Worm (Caenorhabditis elegans): ENCODE measurements around the gene srg-55.

The srg-55 gene

DNA sequence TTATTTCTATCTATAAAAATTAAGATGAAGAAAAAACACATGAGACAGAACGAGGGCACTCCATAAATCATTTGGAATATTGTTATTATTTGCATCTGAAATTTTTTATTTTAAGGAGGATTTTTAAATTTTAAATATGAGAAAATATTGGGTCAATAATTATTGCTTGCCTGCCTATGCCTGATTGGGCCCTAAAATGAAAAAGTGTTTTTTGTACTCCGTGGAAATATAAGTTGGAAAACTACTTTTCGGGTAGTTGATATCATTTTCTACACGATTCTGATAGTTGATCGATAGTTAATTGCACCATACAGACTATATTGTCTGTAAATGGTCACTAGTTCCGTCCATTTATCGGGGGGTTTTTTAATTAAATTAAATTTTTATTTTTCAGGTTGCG, at the start of gene srg-55:
TSS of gene srg-55 (minus strand) at position 101 of the 400 bp plus-strand sequence.
- TF ChIP-seq flt-1 (GFP tag; IDR thresholded peaks at IDR 0.05), result no peak
- TF ChIP-seq tra-4 (tag; optimal IDR thresholded peaks at IDR 0.05), result no peak
- TF ChIP-seq F13C5.2 (tag; optimal IDR thresholded peaks at IDR 0.05), result no peak
- no peak for TF ChIP-seq tbx-37 (GFP tag; conservative IDR thresholded peaks at IDR 0.05)
- TF ChIP-seq scrt-1 (GFP tag; IDR thresholded peaks at IDR 0.05), result no peak
- no peak for TF ChIP-seq tbx-11 (GFP tag; IDR thresholded peaks at IDR 0.05)
- no peak for TF ChIP-seq ceh-13 (GFP tag; optimal IDR thresholded peaks at IDR 0.05)
- TF ChIP-seq B0310.2 (tag; optimal IDR thresholded peaks at IDR 0.05), result no peak
- TF ChIP-seq hmg-4 (GFP tag; optimal IDR thresholded peaks at IDR 0.05), result no peak
- TF ChIP-seq ceh-36 (tag; optimal IDR thresholded peaks at IDR 0.05), result no peak
- TF ChIP-seq sea-1 (GFP tag; conservative IDR thresholded peaks at IDR 0.05), result no peak
- TF ChIP-seq hmbx-1 (tag; optimal IDR thresholded peaks at IDR 0.05), result no peak
- no peak for TF ChIP-seq hnd-1 (tag; optimal IDR thresholded peaks at IDR 0.05)
- no peak for TF ChIP-seq ets-7 (tag; optimal IDR thresholded peaks at IDR 0.05)
- no peak for TF ChIP-seq ama-1 (optimal IDR thresholded peaks at IDR 0.05)
- TF ChIP-seq aly-1 (tag; optimal IDR thresholded peaks at IDR 0.05), result no peak
- TF ChIP-seq pes-1 (GFP tag; IDR thresholded peaks at IDR 0.05), result no peak

DNA sequence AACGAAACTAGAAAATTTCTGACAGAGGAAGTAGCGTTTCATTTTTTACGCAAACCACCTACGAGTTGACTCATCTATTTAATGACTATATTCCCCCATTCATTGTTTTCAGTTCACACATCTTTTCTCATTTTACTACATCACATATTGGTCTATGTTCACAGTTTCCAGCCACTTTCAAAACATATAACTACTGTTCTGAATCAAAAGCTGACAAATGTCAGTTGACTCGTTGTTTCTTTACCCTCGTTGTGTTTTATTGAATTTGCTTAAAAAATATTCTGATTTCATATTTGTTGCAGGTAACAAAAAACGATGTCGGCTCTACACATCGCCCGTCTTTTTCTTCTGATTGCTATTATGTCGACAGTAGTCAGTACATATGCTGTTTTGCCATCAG, 43.0 kb upstream of the srg-55 start, which contains the start of gene nlp-59:
TSS of gene nlp-59 (plus strand) at position 301 of the 400 bp plus-strand sequence.
- TF ChIP-seq scrt-1 (GFP tag; IDR thresholded peaks at IDR 0.05) (no peak), F13C5.2 (tag; optimal IDR thresholded peaks at IDR 0.05) (no peak), ceh-36 (tag; optimal IDR thresholded peaks at IDR 0.05) (no peak), tra-4 (tag; optimal IDR thresholded peaks at IDR 0.05) (no peak), flt-1 (GFP tag; IDR thresholded peaks at IDR 0.05) (no peak), hnd-1 (tag; optimal IDR thresholded peaks at IDR 0.05) (no peak), sea-1 (GFP tag; conservative IDR thresholded peaks at IDR 0.05) (no peak), hmbx-1 (tag; optimal IDR thresholded peaks at IDR 0.05) (no peak), pes-1 (GFP tag; IDR thresholded peaks at IDR 0.05) (no peak), ama-1 (optimal IDR thresholded peaks at IDR 0.05) (no peak), ceh-13 (GFP tag; optimal IDR thresholded peaks at IDR 0.05) (no peak), tbx-37 (GFP tag; conservative IDR thresholded peaks at IDR 0.05) (no peak), hmg-4 (GFP tag; optimal IDR thresholded peaks at IDR 0.05) (no peak), aly-1 (tag; optimal IDR thresholded peaks at IDR 0.05) (no peak), B0310.2 (tag; optimal IDR thresholded peaks at IDR 0.05) (no peak), ets-7 (tag; optimal IDR thresholded peaks at IDR 0.05) (no peak)

DNA sequence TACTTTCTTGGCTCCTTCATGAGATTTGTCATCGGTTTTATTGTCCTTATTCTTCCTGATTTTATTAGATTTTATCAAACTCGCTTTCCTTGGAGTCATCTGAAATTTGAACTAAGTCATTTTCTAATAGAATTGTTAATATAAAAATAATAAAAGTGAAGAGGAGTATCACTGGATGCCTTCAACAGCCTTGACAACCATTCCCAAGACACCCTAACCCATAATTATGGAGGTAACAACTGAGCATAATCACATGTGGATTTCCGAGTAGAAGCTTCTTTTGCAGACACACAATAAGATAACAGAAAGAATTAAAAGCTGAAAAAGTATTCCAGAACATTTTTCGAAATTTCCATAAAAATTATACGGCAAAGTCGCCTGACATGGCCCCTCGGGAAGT, 27.5 kb upstream of the srg-55 start, which contains the start of gene F02D8.9:
TSS of gene F02D8.9 (minus strand) at position 101 of the 400 bp plus-strand sequence.
- no peak for TF ChIP-seq ama-1 (optimal IDR thresholded peaks at IDR 0.05)
- no peak for TF ChIP-seq pes-1 (GFP tag; IDR thresholded peaks at IDR 0.05)
- TF ChIP-seq ceh-13 (GFP tag; optimal IDR thresholded peaks at IDR 0.05), result no peak
- TF ChIP-seq F13C5.2 (tag; optimal IDR thresholded peaks at IDR 0.05), result no peak
- no peak for TF ChIP-seq flt-1 (GFP tag; IDR thresholded peaks at IDR 0.05)
- no peak for TF ChIP-seq hnd-1 (tag; optimal IDR thresholded peaks at IDR 0.05)
- no peak for TF ChIP-seq aly-1 (tag; optimal IDR thresholded peaks at IDR 0.05)
- no peak for TF ChIP-seq tbx-11 (GFP tag; IDR thresholded peaks at IDR 0.05)
- TF ChIP-seq hmg-4 (GFP tag; optimal IDR thresholded peaks at IDR 0.05), result no peak

DNA sequence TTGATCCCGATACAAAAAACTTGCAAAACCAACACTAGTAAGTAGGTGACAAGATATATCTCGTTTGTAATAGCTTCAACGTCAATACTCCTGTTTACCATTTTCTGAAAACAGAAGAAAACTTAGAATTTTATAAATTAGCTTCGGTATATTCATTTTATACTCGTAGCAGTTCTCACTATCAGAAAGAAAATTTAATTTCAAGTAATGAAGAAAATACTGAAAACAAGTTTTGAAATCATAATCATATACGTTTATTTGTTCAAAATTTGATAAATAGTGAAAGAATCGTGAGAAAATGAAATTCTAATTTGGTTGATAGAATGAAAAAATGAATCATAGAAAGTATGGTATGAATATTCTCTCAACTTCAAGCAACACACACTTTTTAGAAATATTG, 26.5 kb upstream of the srg-55 start, which contains the start of gene C30G7.5:
TSS of gene C30G7.5 (minus strand) at position 101 of the 400 bp plus-strand sequence.
- no peak for TF ChIP-seq F13C5.2 (tag; optimal IDR thresholded peaks at IDR 0.05)
- TF ChIP-seq hnd-1 (tag; optimal IDR thresholded peaks at IDR 0.05), result no peak
- no peak for TF ChIP-seq hmg-4 (GFP tag; optimal IDR thresholded peaks at IDR 0.05)
- no peak for TF ChIP-seq ceh-36 (tag; optimal IDR thresholded peaks at IDR 0.05)
- TF ChIP-seq ceh-13 (GFP tag; optimal IDR thresholded peaks at IDR 0.05), result no peak
- no peak for TF ChIP-seq tra-4 (tag; optimal IDR thresholded peaks at IDR 0.05)
- TF ChIP-seq tbx-37 (GFP tag; conservative IDR thresholded peaks at IDR 0.05), result no peak
- no peak for TF ChIP-seq tbx-11 (GFP tag; IDR thresholded peaks at IDR 0.05)
- no peak for TF ChIP-seq aly-1 (tag; optimal IDR thresholded peaks at IDR 0.05)
- no peak for TF ChIP-seq B0310.2 (tag; optimal IDR thresholded peaks at IDR 0.05)
- no peak for TF ChIP-seq scrt-1 (GFP tag; IDR thresholded peaks at IDR 0.05)
- TF ChIP-seq ama-1 (optimal IDR thresholded peaks at IDR 0.05), result no peak
- TF ChIP-seq ets-7 (tag; optimal IDR thresholded peaks at IDR 0.05), result no peak
- no peak for TF ChIP-seq hmbx-1 (tag; optimal IDR thresholded peaks at IDR 0.05)
- no peak for TF ChIP-seq sea-1 (GFP tag; conservative IDR thresholded peaks at IDR 0.05)
- no peak for TF ChIP-seq flt-1 (GFP tag; IDR thresholded peaks at IDR 0.05)
- no peak for TF ChIP-seq pes-1 (GFP tag; IDR thresholded peaks at IDR 0.05)

DNA sequence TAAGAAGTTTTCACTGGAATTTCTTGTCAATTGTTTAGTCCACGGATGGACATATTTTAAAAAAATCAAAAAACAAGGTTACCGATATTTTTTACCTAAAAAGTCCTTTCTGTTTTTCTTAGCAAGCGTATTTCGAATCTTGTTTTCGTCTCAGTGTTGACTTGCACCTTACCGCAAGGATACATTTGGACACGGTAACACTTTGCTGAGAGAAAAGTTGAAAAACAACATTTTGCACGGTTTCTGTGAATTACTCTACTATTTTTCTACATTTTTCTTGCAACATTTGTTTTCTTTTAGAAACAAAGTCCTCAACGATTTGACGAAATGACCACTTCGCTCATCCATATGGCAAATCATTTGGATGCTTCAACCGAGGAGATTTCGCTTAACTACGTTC, 21.3 kb upstream of the srg-55 start, which contains the start of gene hil-1:
TSS of gene hil-1 (plus strand) at position 301 of the 400 bp plus-strand sequence.
- TF ChIP-seq ceh-13 (GFP tag; optimal IDR thresholded peaks at IDR 0.05), result no peak
- no peak for TF ChIP-seq B0310.2 (tag; optimal IDR thresholded peaks at IDR 0.05)
- no peak for TF ChIP-seq flt-1 (GFP tag; IDR thresholded peaks at IDR 0.05)
- TF ChIP-seq aly-1 (tag; optimal IDR thresholded peaks at IDR 0.05), result no peak
- no peak for TF ChIP-seq ama-1 (optimal IDR thresholded peaks at IDR 0.05)
- no peak for TF ChIP-seq hnd-1 (tag; optimal IDR thresholded peaks at IDR 0.05)
- TF ChIP-seq scrt-1 (GFP tag; IDR thresholded peaks at IDR 0.05), result no peak
- TF ChIP-seq tbx-37 (GFP tag; conservative IDR thresholded peaks at IDR 0.05), result no peak
- no peak for TF ChIP-seq tbx-11 (GFP tag; IDR thresholded peaks at IDR 0.05)
- no peak for TF ChIP-seq sea-1 (GFP tag; conservative IDR thresholded peaks at IDR 0.05)
- no peak for TF ChIP-seq ets-7 (tag; optimal IDR thresholded peaks at IDR 0.05)
- no peak for TF ChIP-seq F13C5.2 (tag; optimal IDR thresholded peaks at IDR 0.05)
- TF ChIP-seq ceh-36 (tag; optimal IDR thresholded peaks at IDR 0.05), result no peak
- no peak for TF ChIP-seq hmbx-1 (tag; optimal IDR thresholded peaks at IDR 0.05)
- TF ChIP-seq hmg-4 (GFP tag; optimal IDR thresholded peaks at IDR 0.05), result no peak
- TF ChIP-seq tra-4 (tag; optimal IDR thresholded peaks at IDR 0.05), result no peak
- TF ChIP-seq pes-1 (GFP tag; IDR thresholded peaks at IDR 0.05), result no peak

ce11 chrV:14948566-14948965, 20.4 kb upstream of the srg-55 start:
- no peak for TF ChIP-seq aly-1 (tag; optimal IDR thresholded peaks at IDR 0.05)
- TF ChIP-seq tra-4 (tag; optimal IDR thresholded peaks at IDR 0.05), result no peak
- no peak for TF ChIP-seq sea-1 (GFP tag; conservative IDR thresholded peaks at IDR 0.05)
- TF ChIP-seq ceh-13 (GFP tag; optimal IDR thresholded peaks at IDR 0.05), result no peak
- no peak for TF ChIP-seq scrt-1 (GFP tag; IDR thresholded peaks at IDR 0.05)
- TF ChIP-seq pes-1 (GFP tag; IDR thresholded peaks at IDR 0.05), result no peak
- TF ChIP-seq F13C5.2 (tag; optimal IDR thresholded peaks at IDR 0.05), result no peak
- no peak for TF ChIP-seq hmg-4 (GFP tag; optimal IDR thresholded peaks at IDR 0.05)
- TF ChIP-seq ets-7 (tag; optimal IDR thresholded peaks at IDR 0.05), result no peak

- TF ChIP-seq ets-7 (tag; optimal IDR thresholded peaks at IDR 0.05) (no peak), hmg-4 (GFP tag; optimal IDR thresholded peaks at IDR 0.05) (no peak), aly-1 (tag; optimal IDR thresholded peaks at IDR 0.05) (no peak), ama-1 (optimal IDR thresholded peaks at IDR 0.05) (no peak), scrt-1 (GFP tag; IDR thresholded peaks at IDR 0.05) (no peak), ceh-36 (tag; optimal IDR thresholded peaks at IDR 0.05) (no peak), tbx-37 (GFP tag; conservative IDR thresholded peaks at IDR 0.05) (no peak), tra-4 (tag; optimal IDR thresholded peaks at IDR 0.05) (no peak), hmbx-1 (tag; optimal IDR thresholded peaks at IDR 0.05) (no peak), pes-1 (GFP tag; IDR thresholded peaks at IDR 0.05) (no peak), B0310.2 (tag; optimal IDR thresholded peaks at IDR 0.05) (no peak), hnd-1 (tag; optimal IDR thresholded peaks at IDR 0.05) (no peak), tbx-11 (GFP tag; IDR thresholded peaks at IDR 0.05) (no peak), flt-1 (GFP tag; IDR thresholded peaks at IDR 0.05) (no peak), ceh-13 (GFP tag; optimal IDR thresholded peaks at IDR 0.05) (no peak), sea-1 (GFP tag; conservative IDR thresholded peaks at IDR 0.05) (no peak)
These were observed 18.9 kb upstream of the srg-55 start, which contains the start of gene C30G7.4 for ce11 chrV:14947022-14947421. C30G7.4 (minus strand) TSS chrV:14947122.

Data from whole organism, early embryonic.